Worm (Caenorhabditis elegans) whole organism, L2 larva: Measurements from ENCODE around the gene F11G11.5.
"Not testable (repeated sequence)": the region's sequence is repeated elsewhere in the genome, so short reads cannot be mapped to it uniquely, and the experiment has no call there.

Experiments
- ama-1 ChIP-seq: fragments of 150-350 bp; optimal IDR thresholded peaks from 2 replicates; lab custom pipeline; 2018; ENCODE audit warnings: inconsistent platforms
- elt-1 ChIP-seq: fragments of 150-350 bp; optimal IDR thresholded peaks from 2 replicates; lab custom pipeline; 2014; ENCODE audit warnings: missing biosample characterization, missing genetic modification characterization
- lin-11 ChIP-seq: fragments of 150-350 bp; sonication (generic microtip); optimal IDR thresholded peaks from 2 replicates; lab custom pipeline; 2014; ENCODE audit warnings: missing biosample characterization, missing genetic modification characterization, inconsistent platforms, mixed read lengths
- mdl-1 ChIP-seq, 2 experiments: fragments of 150-350 bp in 1 of 2; sonication (generic microtip) in 1 of 2; optimal IDR thresholded peaks; 2 replicates each; lab custom pipeline; 2017; ENCODE audit warnings: missing biosample characterization in 2 of 2, missing genetic modification characterization in 2 of 2
- nhr-77 ChIP-seq: fragments of 150-350 bp; optimal IDR thresholded peaks from 2 replicates; lab custom pipeline; 2014; ENCODE audit warnings: missing biosample characterization, missing genetic modification characterization

DNA sequence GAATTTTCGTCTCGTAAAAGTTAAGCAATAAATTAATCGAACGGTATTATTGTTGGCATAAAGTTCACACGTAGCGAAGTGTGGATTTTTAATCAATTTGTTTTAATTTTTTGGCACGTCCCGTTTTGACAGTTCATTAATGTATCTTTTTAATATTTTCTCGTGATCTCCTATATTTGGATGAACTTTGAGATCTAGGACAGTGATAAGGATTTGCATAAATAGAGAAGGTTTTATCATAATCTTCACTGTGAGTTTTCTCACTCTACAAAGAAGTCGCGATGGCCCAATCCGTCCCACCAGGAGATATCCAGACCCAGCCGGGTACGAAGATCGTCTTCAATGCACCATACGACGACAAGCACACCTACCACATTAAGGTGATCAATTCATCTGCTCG is 32.6 kb upstream of the F11G11.5 start, which contains the start of the genes C33F10.8 and msp-40:
- not testable (repeated sequence) for TF ChIP-seq ama-1; lin-11 (tag; lab: Kevin White, UChicago); mdl-1 (tag; optimal IDR thresholded peaks at IDR 0.05; lab: Kevin White, UChicago); nhr-77 (tag; lab: Kevin White, UChicago); elt-1 (tag; lab: Kevin White, UChicago)
